Fruit fly (Drosophila melanogaster) whole organism, embryonic: ENCODE data around the gene CG14618.

Experiments used
- Atf6 ChIP-seq: fragments of 200-800 bp; sonication (Bioruptor generic); IDR thresholded peaks from 2 replicates; pipeline ENCODE4 v1.3.6; 2022; ENCODE audit warnings: missing biosample characterization, missing genetic modification characterization
- Bdp1 ChIP-seq: fragments of 200-800 bp; sonication (Bioruptor generic); optimal IDR thresholded peaks from 3 replicates; lab custom pipeline; 2016; ENCODE audit warnings: missing biosample characterization, missing genetic modification characterization
- Bteb2 ChIP-seq: fragments of 200-800 bp; sonication (Bioruptor generic); optimal IDR thresholded peaks from 2 replicates; lab custom pipeline; 2016; ENCODE audit warnings: missing biosample characterization, missing genetic modification characterization
- CG10147 ChIP-seq: fragments of 200-800 bp; sonication (Bioruptor generic); optimal IDR thresholded peaks from 2 replicates; lab custom pipeline; 2019; ENCODE audit warnings: missing biosample characterization, mild to moderate bottlenecking, missing genetic modification characterization, moderate library complexity
- CG11456 ChIP-seq: fragments of 200-800 bp; sonication (Bioruptor generic); IDR thresholded peaks from 3 replicates; pipeline ENCODE4 v1.3.6; 2022; ENCODE audit warnings: missing biosample characterization, missing genetic modification characterization
- CG11695 ChIP-seq: fragments of 200-800 bp; sonication (Bioruptor generic); IDR thresholded peaks from 3 replicates; pipeline ENCODE4 v1.3.6; 2022; ENCODE audit warnings: missing biosample characterization, missing genetic modification characterization
- CG12236 ChIP-seq: fragments of 200-800 bp; sonication (Bioruptor generic); optimal IDR thresholded peaks from 2 replicates; lab custom pipeline; 2016; ENCODE audit warnings: missing biosample characterization, missing genetic modification characterization
- CG1233 ChIP-seq: fragments of 200-800 bp; sonication (Bioruptor generic); optimal IDR thresholded peaks from 4 replicates; lab custom pipeline; 2018; ENCODE audit warnings: missing biosample characterization, mild to moderate bottlenecking, missing genetic modification characterization
- CG12769 ChIP-seq: fragments of 200-800 bp; sonication (Bioruptor generic); optimal IDR thresholded peaks from 2 replicates; lab custom pipeline; 2019; ENCODE audit warnings: missing biosample characterization, mild to moderate bottlenecking, missing genetic modification characterization, moderate library complexity
- CG14441 ChIP-seq: fragments of 200-800 bp; sonication (Bioruptor generic); IDR thresholded peaks from 2 replicates; pipeline ENCODE4 v1.3.6; 2022; ENCODE audit warnings: missing biosample characterization, missing genetic modification characterization
- CG1529 ChIP-seq: fragments of 200-800 bp; sonication (Bioruptor generic); optimal IDR thresholded peaks from 3 replicates; lab custom pipeline; 2018; ENCODE audit warnings: missing biosample characterization, missing genetic modification characterization
- CG16813 ChIP-seq: fragments of 200-800 bp; sonication (Bioruptor generic); IDR thresholded peaks from 3 replicates; pipeline ENCODE4 v1.3.6; 2022; ENCODE audit warnings: missing biosample characterization, missing genetic modification characterization; ENCODE audit not compliant: partially characterized antibody
- CG17361 ChIP-seq: fragments of 200-800 bp; sonication (Bioruptor generic); IDR thresholded peaks from 3 replicates; pipeline ENCODE4 v1.3.6; 2022; ENCODE audit warnings: missing biosample characterization, missing genetic modification characterization
- CG17612 ChIP-seq: fragments of 200-800 bp; sonication (Bioruptor generic); IDR thresholded peaks from 2 replicates; pipeline ENCODE4 v1.3.6; 2022; ENCODE audit warnings: missing biosample characterization, missing genetic modification characterization
- CG18619 ChIP-seq: fragments of 200-800 bp; sonication (Bioruptor generic); optimal IDR thresholded peaks from 3 replicates; lab custom pipeline; 2017; ENCODE audit warnings: missing biosample characterization, mild to moderate bottlenecking, missing genetic modification characterization
- CG2678 ChIP-seq: fragments of 200-800 bp; sonication (Bioruptor generic); optimal IDR thresholded peaks from 3 replicates; lab custom pipeline; 2019; ENCODE audit warnings: missing biosample characterization, mild to moderate bottlenecking, missing genetic modification characterization, moderate library complexity
- CG32532 ChIP-seq: fragments of 200-800 bp; sonication (Bioruptor generic); IDR thresholded peaks from 2 replicates; pipeline ENCODE4 v1.3.6; 2022; ENCODE audit warnings: missing biosample characterization, missing genetic modification characterization
- CG3281 ChIP-seq: fragments of 200-800 bp; sonication (Bioruptor generic); optimal IDR thresholded peaks from 3 replicates; lab custom pipeline; 2017; ENCODE audit warnings: missing biosample characterization, mild to moderate bottlenecking, missing genetic modification characterization
- CG33557 ChIP-seq: fragments of 200-800 bp; sonication (Bioruptor generic); optimal IDR thresholded peaks from 2 replicates; lab custom pipeline; 2019; ENCODE audit warnings: missing biosample characterization, mild to moderate bottlenecking, missing genetic modification characterization, moderate library complexity
- CG34376 ChIP-seq: fragments of 200-800 bp; sonication (Bioruptor generic); optimal IDR thresholded peaks from 2 replicates; lab custom pipeline; 2018; ENCODE audit warnings: missing biosample characterization, mild to moderate bottlenecking, missing genetic modification characterization
- CG4820 ChIP-seq: fragments of 200-800 bp; sonication (Bioruptor generic); optimal IDR thresholded peaks from 3 replicates; lab custom pipeline; 2016; ENCODE audit warnings: missing biosample characterization, missing genetic modification characterization
- CG6689 ChIP-seq: fragments of 200-800 bp; sonication (Bioruptor generic); IDR thresholded peaks from 2 replicates; pipeline ENCODE4 v1.3.6; 2022; ENCODE audit warnings: missing biosample characterization, missing genetic modification characterization
- CG6791 ChIP-seq: fragments of 200-800 bp; sonication (Bioruptor generic); IDR thresholded peaks from 3 replicates; pipeline ENCODE4 v1.3.6; 2022; ENCODE audit warnings: missing biosample characterization, missing genetic modification characterization; ENCODE audit not compliant: partially characterized antibody
- Camta ChIP-seq: fragments of 200-800 bp; sonication (Bioruptor generic); optimal IDR thresholded peaks from 2 replicates; lab custom pipeline; 2016; ENCODE audit warnings: missing biosample characterization, missing genetic modification characterization
- Dad ChIP-seq: fragments of 200-800 bp; sonication (Bioruptor generic); optimal IDR thresholded peaks from 3 replicates; lab custom pipeline; 2016; ENCODE audit warnings: missing biosample characterization, missing genetic modification characterization
- Dfd ChIP-seq, 2 experiments: fragments of >200 bp; optimal IDR thresholded peaks; 2 replicates each; lab custom pipeline; 2017; ENCODE audit warnings: missing biosample characterization in 2 of 2, missing genetic modification characterization in 2 of 2
- Drgx ChIP-seq: fragments of 200-800 bp; sonication (Bioruptor generic); IDR thresholded peaks from 2 replicates; pipeline ENCODE4 v1.3.6; 2022; ENCODE audit warnings: missing biosample characterization, missing genetic modification characterization
- Ets65A ChIP-seq: fragments of 200-800 bp; sonication (Bioruptor generic); peaks from one replicate; lab custom pipeline; 2016; ENCODE audit warnings: missing biosample characterization, missing genetic modification characterization
- Hr51 ChIP-seq, 2 experiments: fragments of 200-800 bp; sonication (Bioruptor generic); optimal IDR thresholded peaks; 2 replicates in 1 of 2; 3 replicates in 1 of 2; lab custom pipeline; 2016 to 2018; ENCODE audit warnings: missing biosample characterization in 2 of 2, missing genetic modification characterization in 2 of 2, mild to moderate bottlenecking in 1 of 2, moderate library complexity in 1 of 2
- Lhr ChIP-seq: fragments of 200-800 bp; sonication (Bioruptor generic); optimal IDR thresholded peaks from 3 replicates; lab custom pipeline; 2017; ENCODE audit warnings: mild to moderate bottlenecking, missing biosample characterization, missing genetic modification reagents, missing genetic modification characterization
- Mrtf ChIP-seq: fragments of 200-800 bp; sonication (Bioruptor generic); IDR thresholded peaks from 3 replicates; pipeline ENCODE4 v1.3.6; 2022; ENCODE audit warnings: missing biosample characterization, missing genetic modification characterization
- NfI ChIP-seq: fragments of 200-800 bp; sonication (Bioruptor generic); optimal IDR thresholded peaks from 3 replicates; lab custom pipeline; 2018; ENCODE audit warnings: missing biosample characterization, mild to moderate bottlenecking, missing genetic modification characterization, moderate library complexity
- Opbp ChIP-seq: fragments of 200-800 bp; sonication (Bioruptor generic); IDR thresholded peaks from 3 replicates; pipeline ENCODE4 v1.3.6; 2022; ENCODE audit warnings: missing biosample characterization, missing genetic modification characterization; ENCODE audit not compliant: partially characterized antibody
- Pdp1 ChIP-seq, 2 experiments: fragments of 200-800 bp; sonication (Bioruptor generic); optimal IDR thresholded peaks; 3 replicates each; lab custom pipeline; 2016; ENCODE audit warnings: missing biosample characterization in 2 of 2, missing genetic modification characterization in 2 of 2, mild to moderate bottlenecking in 1 of 2, moderate library complexity in 1 of 2
- amos ChIP-seq: fragments of 200-800 bp; sonication (Bioruptor generic); IDR thresholded peaks from 2 replicates; pipeline ENCODE4 v1.3.6; 2022; ENCODE audit warnings: missing biosample characterization, missing genetic modification characterization; ENCODE audit not compliant: partially characterized antibody
- bab2 ChIP-seq: fragments of 200-800 bp; sonication (Bioruptor generic); optimal IDR thresholded peaks from 2 replicates; lab custom pipeline; 2016; ENCODE audit warnings: missing biosample characterization, missing genetic modification characterization
- dm ChIP-seq: fragments of 200-800 bp; sonication (Bioruptor generic); optimal IDR thresholded peaks from 3 replicates; lab custom pipeline; 2016; ENCODE audit warnings: missing biosample characterization, missing genetic modification characterization
- dmrt99B ChIP-seq: fragments of 200-800 bp; sonication (Bioruptor generic); optimal IDR thresholded peaks from 2 replicates; lab custom pipeline; 2018; ENCODE audit warnings: missing biosample characterization, mild to moderate bottlenecking, missing genetic modification characterization, moderate library complexity
- h ChIP-seq: fragments of >200 bp; optimal IDR thresholded peaks from 2 replicates; lab custom pipeline; 2017
- jumu ChIP-seq: fragments of 200-800 bp; sonication (Bioruptor generic); optimal IDR thresholded peaks from 3 replicates; lab custom pipeline; 2016; ENCODE audit warnings: missing biosample characterization, missing genetic modification characterization
- lbe ChIP-seq: fragments of 200-800 bp; sonication (Bioruptor generic); optimal IDR thresholded peaks from 2 replicates; lab custom pipeline; 2016; ENCODE audit warnings: missing biosample characterization, mild to moderate bottlenecking, missing genetic modification characterization
- nom ChIP-seq: fragments of 200-800 bp; sonication (Bioruptor generic); optimal IDR thresholded peaks from 2 replicates; lab custom pipeline; 2017; ENCODE audit warnings: missing biosample characterization, missing genetic modification characterization, mild to moderate bottlenecking, moderate library complexity, missing genetic modification reagents
- onecut ChIP-seq: fragments of 200-800 bp; sonication (Bioruptor generic); IDR thresholded peaks from 2 replicates; pipeline ENCODE4 v1.3.6; 2022; ENCODE audit warnings: missing biosample characterization, missing genetic modification characterization
- org-1 ChIP-seq: fragments of 200-800 bp; sonication (Bioruptor generic); optimal IDR thresholded peaks from 2 replicates; lab custom pipeline; 2017; ENCODE audit warnings: missing biosample characterization, missing genetic modification characterization
- schlank ChIP-seq: fragments of 200-800 bp; sonication (Bioruptor generic); optimal IDR thresholded peaks from 2 replicates; lab custom pipeline; 2018; ENCODE audit warnings: missing biosample characterization, mild to moderate bottlenecking, missing genetic modification characterization
- sd ChIP-seq: fragments of 200-800 bp; sonication (Bioruptor generic); optimal IDR thresholded peaks from 3 replicates; lab custom pipeline; 2018; ENCODE audit warnings: missing biosample characterization, mild to moderate bottlenecking, missing genetic modification characterization, moderate library complexity
- tap ChIP-seq: fragments of 200-800 bp; optimal IDR thresholded peaks from 3 replicates; lab custom pipeline; 2019; ENCODE audit warnings: missing biosample characterization, mild to moderate bottlenecking, missing genetic modification characterization, moderate library complexity
- tgo ChIP-seq: fragments of 200-800 bp; sonication (Bioruptor generic); IDR thresholded peaks from 3 replicates; pipeline ENCODE4 v1.3.6; 2022; ENCODE audit warnings: missing biosample characterization, missing genetic modification characterization
- ttk ChIP-seq: fragments of 200-800 bp; sonication (Bioruptor generic); IDR thresholded peaks from 2 replicates; pipeline ENCODE4 v2.1.2; 2022; ENCODE audit warnings: missing biosample characterization, missing genetic modification characterization

CG14618 gene

DNA sequence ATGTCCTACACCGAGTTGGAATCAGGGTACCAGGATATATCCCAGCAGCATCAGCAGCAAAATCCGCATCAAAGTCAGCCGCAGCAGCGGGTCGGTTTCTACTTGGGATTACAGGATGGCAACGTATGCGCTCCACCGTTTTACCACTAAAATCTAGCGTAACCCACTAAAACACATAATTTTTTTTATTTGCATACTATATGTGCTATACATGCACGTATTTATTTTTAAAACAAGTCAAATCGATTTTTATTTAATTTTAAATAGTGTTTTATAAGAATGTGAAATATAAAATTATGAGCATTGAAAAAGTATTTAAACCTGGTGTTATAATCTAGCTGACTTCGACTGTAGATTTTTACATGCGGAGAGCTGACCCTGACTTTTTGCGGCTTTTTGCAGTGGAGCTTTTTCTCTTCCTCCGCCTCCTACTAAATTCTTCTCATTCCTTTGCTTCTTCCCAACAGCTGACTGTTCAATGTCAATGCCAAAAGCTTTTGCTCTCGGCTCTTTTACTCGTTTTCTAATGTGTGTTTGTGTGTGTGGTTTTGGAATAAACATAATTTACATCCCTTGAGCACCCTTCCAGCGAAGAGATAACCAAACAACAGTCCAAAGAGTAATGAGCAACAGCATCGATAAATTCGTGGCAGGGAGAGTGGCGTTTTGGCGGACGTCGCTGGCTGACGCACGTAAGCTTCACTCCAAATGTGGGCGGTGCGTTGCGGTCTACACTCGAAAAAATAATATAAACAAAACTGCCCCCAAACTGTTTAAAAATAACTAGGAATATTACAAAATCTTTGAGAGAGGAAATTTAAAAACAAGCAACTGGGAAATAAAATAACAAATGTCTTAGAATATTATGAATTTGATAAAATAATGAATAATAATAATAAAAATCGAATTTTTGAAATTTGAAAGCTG, 14.4 kb downstream of the CG14618 start (continued):
- TF ChIP-seq CG10147 (peak; percentile 12), schlank (no peak), jumu (GFP tag; lab: Kevin White, UChicago) (no peak), NfI (GFP tag; lab: Kevin White, UChicago) (peak; percentile 17), CG3281 (peak; percentile 68), dmrt99B (peak; percentile 64), CG11695 (GFP tag; lab: Robert Waterston, UW) (peak; percentile 60; the same call in 2 of the 3 replicates), CG17361 (GFP tag; lab: Robert Waterston, UW) (peak; percentile 44; the same call in 2 of the 3 replicates), ttk (GFP tag; lab: Robert Waterston, UW) (peak; percentile 41; the same call in 1 of the 2 replicates), Bdp1 (GFP tag; lab: Kevin White, UChicago) (no peak), CG16813 (GFP tag; lab: Robert Waterston, UW) (no peak), Camta (GFP tag; lab: Kevin White, UChicago) (no peak), CG18619 (peak; percentile 34), CG12769 (tag; lab: Kevin White, UChicago) (peak; percentile 53), Dad (GFP tag; lab: Kevin White, UChicago) (no peak), CG12236 (GFP tag; lab: Kevin White, UChicago) (no peak), Lhr (no peak), amos (GFP tag; lab: Robert Waterston, UW) (no peak), CG17612 (no peak), Opbp (GFP tag; lab: Robert Waterston, UW) (no peak), lbe (no peak), Pdp1 (GFP tag; optimal IDR thresholded peaks at IDR 0.05; lab: Kevin White, UChicago) (no peak), Mrtf (peak; percentile 26; the same call in 1 of the 3 replicates), Drgx (GFP tag; lab: Robert Waterston, UW) (no peak), CG32532 (GFP tag; lab: Robert Waterston, UW) (peak; percentile 69), nom (GFP tag; lab: Kevin White, UChicago) (peak; percentile 24), CG34376 (GFP tag; lab: Kevin White, UChicago) (peak; percentile 61), tgo (GFP tag; lab: Robert Waterston, UW) (peak; percentile 59; the same call in 2 of the 3 replicates), h (lab: Kevin White, UChicago) (no peak), CG4820 (GFP tag; lab: Kevin White, UChicago) (no peak), org-1 (GFP tag; lab: Kevin White, UChicago) (no peak), sd (tag; lab: Kevin White, UChicago) (peak; percentile 98), tap (tag; lab: Kevin White, UChicago) (no peak), Ets65A (GFP tag; lab: Kevin White, UChicago) (peak; percentile 55), CG6791 (no peak), CG11456 (GFP tag; lab: Robert Waterston, UW) (peak; percentile 67; the same call in 1 of the 3 replicates), CG33557 (no peak), onecut (GFP tag; lab: Robert Waterston, UW) (peak; percentile 19), bab2 (GFP tag; lab: Kevin White, UChicago) (no peak), CG1233 (GFP tag; lab: Kevin White, UChicago) (no peak), CG1529 (no peak), Hr51 (GFP tag; optimal IDR thresholded peaks at IDR 0.05; lab: Kevin White, UChicago) (peak in 1 of 2 experiments; percentile 62), CG2678 (peak; percentile 61), Dfd (GFP tag; optimal IDR thresholded peaks at IDR 0.05; lab: Kevin White, UChicago) (no peak), CG6689 (GFP tag; lab: Robert Waterston, UW) (peak; percentile 41; the same call in 1 of the 2 replicates), CG14441 (GFP tag; lab: Robert Waterston, UW) (peak; percentile 46), dm (GFP tag; lab: Kevin White, UChicago) (no peak), Atf6 (GFP tag; lab: Robert Waterston, UW) (peak; percentile 22; the same call in 1 of the 2 replicates), Bteb2 (GFP tag; lab: Kevin White, UChicago) (no peak)
